Fruit fly (Drosophila melanogaster) whole organism, embryonic: Measurements from ENCODE around the gene Naa20A.
A peak's percentile ranks its signal among the peaks of the same experiment; 100 is the strongest.

Experiments
- Aef1 ChIP-seq: fragments of 200-800 bp; sonication (Bioruptor generic); IDR thresholded peaks from 3 replicates; pipeline ENCODE4 v1.3.6; 2022; ENCODE audit warnings: missing biosample characterization, missing genetic modification characterization
- Antp ChIP-seq: fragments of 200-800 bp; sonication (Bioruptor generic); optimal IDR thresholded peaks from 3 replicates; lab custom pipeline; 2016; ENCODE audit warnings: missing biosample characterization, missing genetic modification characterization
- Bgb ChIP-seq: fragments of 200-800 bp; sonication (Bioruptor generic); IDR thresholded peaks from 2 replicates; pipeline ENCODE4 v1.3.6; 2022; ENCODE audit warnings: missing biosample characterization, missing genetic modification characterization; ENCODE audit not compliant: partially characterized antibody
- CG10209 ChIP-seq: fragments of 200-800 bp; sonication (Bioruptor generic); optimal IDR thresholded peaks from 3 replicates; lab custom pipeline; 2017; ENCODE audit warnings: missing biosample characterization, mild to moderate bottlenecking, missing genetic modification characterization, missing genetic modification reagents
- CG11085 ChIP-seq: fragments of 200-800 bp; sonication (Bioruptor generic); IDR thresholded peaks from 2 replicates; pipeline ENCODE4 v1.3.6; 2022; ENCODE audit warnings: missing biosample characterization, missing genetic modification characterization
- CG11504 ChIP-seq: fragments of 200-800 bp; sonication (Bioruptor generic); optimal IDR thresholded peaks from 3 replicates; lab custom pipeline; 2019; ENCODE audit warnings: missing biosample characterization, mild to moderate bottlenecking, missing genetic modification characterization, moderate library complexity
- CG12299 ChIP-seq: fragments of 200-800 bp; sonication (Bioruptor generic); optimal IDR thresholded peaks from 2 replicates; lab custom pipeline; 2018; ENCODE audit warnings: missing biosample characterization, mild to moderate bottlenecking, missing genetic modification characterization
- CG13424 ChIP-seq: fragments of 200-800 bp; sonication (Bioruptor generic); optimal IDR thresholded peaks from 2 replicates; lab custom pipeline; 2019; ENCODE audit warnings: missing biosample characterization, mild to moderate bottlenecking, missing genetic modification characterization, moderate library complexity
- CG14860 ChIP-seq: fragments of 200-800 bp; sonication (Bioruptor generic); IDR thresholded peaks from 3 replicates; pipeline ENCODE4 v1.3.6; 2022; ENCODE audit warnings: missing biosample characterization, missing genetic modification characterization; ENCODE audit not compliant: partially characterized antibody
- CG1529 ChIP-seq: fragments of 200-800 bp; sonication (Bioruptor generic); optimal IDR thresholded peaks from 3 replicates; lab custom pipeline; 2018; ENCODE audit warnings: missing biosample characterization, missing genetic modification characterization
- CG17829 ChIP-seq: fragments of 200-800 bp; optimal IDR thresholded peaks from 2 replicates; lab custom pipeline; 2019; ENCODE audit warnings: missing biosample characterization, mild to moderate bottlenecking, missing genetic modification characterization, moderate library complexity
- CG18619 ChIP-seq: fragments of 200-800 bp; sonication (Bioruptor generic); optimal IDR thresholded peaks from 3 replicates; lab custom pipeline; 2017; ENCODE audit warnings: missing biosample characterization, mild to moderate bottlenecking, missing genetic modification characterization
- CG30431 ChIP-seq: fragments of 200-800 bp; sonication (Bioruptor generic); optimal IDR thresholded peaks from 2 replicates; lab custom pipeline; 2017; ENCODE audit warnings: missing biosample characterization, missing genetic modification characterization
- CG31388 ChIP-seq: fragments of 200-800 bp; sonication (Bioruptor generic); optimal IDR thresholded peaks from 2 replicates; lab custom pipeline; 2016; ENCODE audit warnings: missing biosample characterization, missing genetic modification characterization
- CG3163 ChIP-seq: fragments of 200-800 bp; sonication (Bioruptor generic); optimal IDR thresholded peaks from 3 replicates; lab custom pipeline; 2016; ENCODE audit warnings: missing biosample characterization, missing genetic modification characterization
- CG32767 ChIP-seq: fragments of 200-800 bp; sonication (Bioruptor generic); IDR thresholded peaks from 2 replicates; pipeline ENCODE4 v1.3.6; 2022; ENCODE audit warnings: missing biosample characterization, missing genetic modification characterization
- CG3838 ChIP-seq: fragments of 200-800 bp; sonication (Bioruptor generic); optimal IDR thresholded peaks from 3 replicates; lab custom pipeline; 2016; ENCODE audit warnings: missing biosample characterization, missing genetic modification characterization
- CG6813 ChIP-seq: fragments of 200-800 bp; sonication (Bioruptor generic); optimal IDR thresholded peaks from 2 replicates; lab custom pipeline; 2017; ENCODE audit warnings: missing biosample characterization, missing genetic modification characterization, mild to moderate bottlenecking, moderate library complexity, missing genetic modification reagents
- CG7987 ChIP-seq: fragments of 200-800 bp; sonication (Bioruptor generic); optimal IDR thresholded peaks from 2 replicates; lab custom pipeline; 2018; ENCODE audit warnings: missing biosample characterization, mild to moderate bottlenecking, missing genetic modification characterization, moderate library complexity
- CG8290 ChIP-seq, 3 experiments: fragments of 200-800 bp; sonication (Bioruptor generic); optimal IDR thresholded peaks; 2 replicates each; lab custom pipeline; 2016 to 2019; ENCODE audit warnings: missing biosample characterization in 3 of 3, missing genetic modification characterization in 3 of 3, mild to moderate bottlenecking in 2 of 3, moderate library complexity in 1 of 3
- CG8944 ChIP-seq: fragments of 200-800 bp; sonication (Bioruptor generic); optimal IDR thresholded peaks from 3 replicates; lab custom pipeline; 2016; ENCODE audit warnings: missing biosample characterization, missing genetic modification characterization
- CG9609 ChIP-seq: fragments of 200-800 bp; sonication (Bioruptor generic); optimal IDR thresholded peaks from 3 replicates; lab custom pipeline; 2016; ENCODE audit warnings: missing biosample characterization, missing genetic modification characterization
- Nf-YB ChIP-seq: fragments of 200-800 bp; sonication (Bioruptor generic); optimal IDR thresholded peaks from 3 replicates; lab custom pipeline; 2019; ENCODE audit warnings: missing biosample characterization, mild to moderate bottlenecking, missing genetic modification characterization, moderate library complexity
- Pdp1 ChIP-seq, 2 experiments: fragments of 200-800 bp; sonication (Bioruptor generic); optimal IDR thresholded peaks; 3 replicates each; lab custom pipeline; 2016; ENCODE audit warnings: missing biosample characterization in 2 of 2, missing genetic modification characterization in 2 of 2, mild to moderate bottlenecking in 1 of 2, moderate library complexity in 1 of 2
- Side ChIP-seq: fragments of 200-800 bp; sonication (Bioruptor generic); optimal IDR thresholded peaks from 2 replicates; lab custom pipeline; 2016; ENCODE audit warnings: missing biosample characterization, missing genetic modification characterization
- Trl ChIP-seq, 3 experiments: fragments of >200 bp in 2 of 3; fragments of 200-800 bp in 1 of 3; sonication (Bioruptor generic) in 1 of 3; optimal IDR thresholded peaks; 2 replicates in 1 of 3; 3 replicates in 2 of 3; lab custom pipeline; 2016 to 2017; ENCODE audit warnings: missing biosample characterization in 1 of 3, missing genetic modification characterization in 1 of 3
- al ChIP-seq: fragments of 200-800 bp; sonication (Bioruptor generic); IDR thresholded peaks from 2 replicates; pipeline ENCODE4 v1.3.6; 2022; ENCODE audit warnings: missing biosample characterization, missing genetic modification characterization
- aop ChIP-seq: fragments of 200-800 bp; sonication (Bioruptor generic); IDR thresholded peaks from 2 replicates; pipeline ENCODE4 v1.3.6; 2022; ENCODE audit warnings: missing biosample characterization, missing genetic modification characterization
- ap ChIP-seq: fragments of 200-800 bp; sonication (Bioruptor generic); IDR thresholded peaks from 2 replicates; pipeline ENCODE4 v1.3.6; 2022; ENCODE audit warnings: missing biosample characterization, missing genetic modification characterization
- cg ChIP-seq: fragments of 200-800 bp; sonication (Bioruptor generic); optimal IDR thresholded peaks from 3 replicates; lab custom pipeline; 2019; ENCODE audit warnings: missing biosample characterization, mild to moderate bottlenecking, missing genetic modification characterization, moderate library complexity
- chinmo ChIP-seq: fragments of 200-800 bp; sonication (Bioruptor generic); IDR thresholded peaks from 4 replicates; pipeline ENCODE4 v1.3.6; 2022; ENCODE audit warnings: missing biosample characterization, missing genetic modification characterization; ENCODE audit not compliant: partially characterized antibody
- dimm ChIP-seq: fragments of 200-800 bp; sonication (Bioruptor generic); IDR thresholded peaks from 2 replicates; pipeline ENCODE4 v1.3.6; 2022; ENCODE audit warnings: missing biosample characterization, missing genetic modification characterization
- dysf ChIP-seq: fragments of 200-800 bp; sonication (Bioruptor generic); IDR thresholded peaks from 3 replicates; pipeline ENCODE4 v1.3.6; 2022; ENCODE audit warnings: missing biosample characterization, missing genetic modification characterization
- emc ChIP-seq: fragments of 200-800 bp; sonication (Bioruptor generic); optimal IDR thresholded peaks from 2 replicates; lab custom pipeline; 2016; ENCODE audit warnings: missing biosample characterization, missing genetic modification characterization
- esg ChIP-seq: fragments of 200-800 bp; sonication (Bioruptor generic); conservative IDR thresholded peaks from 2 replicates; pipeline ENCODE4 v1.3.6; 2022; ENCODE audit warnings: missing biosample characterization, missing genetic modification characterization
- ham ChIP-seq: fragments of 200-800 bp; sonication (Bioruptor generic); IDR thresholded peaks from 2 replicates; pipeline ENCODE4 v1.3.6; 2022; ENCODE audit warnings: missing biosample characterization, missing genetic modification characterization
- hth ChIP-seq: fragments of >200 bp; optimal IDR thresholded peaks from 2 replicates; lab custom pipeline; 2017; ENCODE audit warnings: inconsistent platforms
- insv ChIP-seq, 2 experiments: fragments of 200-800 bp; sonication (Bioruptor generic); optimal IDR thresholded peaks; 3 replicates each; lab custom pipeline; 2016 to 2018; ENCODE audit warnings: missing biosample characterization in 2 of 2, missing genetic modification characterization in 2 of 2
- jumu ChIP-seq: fragments of 200-800 bp; sonication (Bioruptor generic); optimal IDR thresholded peaks from 3 replicates; lab custom pipeline; 2016; ENCODE audit warnings: missing biosample characterization, missing genetic modification characterization
- kah ChIP-seq: fragments of 200-800 bp; sonication (Bioruptor generic); optimal IDR thresholded peaks from 2 replicates; lab custom pipeline; 2018; ENCODE audit warnings: missing biosample characterization, mild to moderate bottlenecking, missing genetic modification characterization
- pan ChIP-seq, 4 experiments: fragments of >200 bp in 3 of 4; fragments of 200-800 bp in 1 of 4; sonication (Bioruptor generic) in 1 of 4; optimal IDR thresholded peaks in 3 of 4; IDR thresholded peaks in 1 of 4; 2 replicates each; pipeline versions ENCODE4 v1.3.6 to Lab custom; 2017 to 2022; ENCODE audit warnings: missing biosample characterization in 2 of 4, missing genetic modification characterization in 2 of 4, mixed read lengths in 1 of 4
- psq ChIP-seq: fragments of 200-800 bp; sonication (Bioruptor generic); optimal IDR thresholded peaks from 2 replicates; lab custom pipeline; 2017; ENCODE audit warnings: missing biosample characterization, missing genetic modification characterization
- pum ChIP-seq: fragments of 200-800 bp; sonication (Bioruptor generic); optimal IDR thresholded peaks from 2 replicates; lab custom pipeline; 2016; ENCODE audit warnings: missing biosample characterization, missing genetic modification characterization
- sr ChIP-seq: fragments of 200-800 bp; sonication (Bioruptor generic); IDR thresholded peaks from 3 replicates; pipeline ENCODE4 v1.3.6; 2022; ENCODE audit warnings: missing biosample characterization, missing genetic modification characterization
- ssp ChIP-seq: fragments of 200-800 bp; sonication (Bioruptor generic); IDR thresholded peaks from 2 replicates; pipeline ENCODE4 v1.3.6; 2022; ENCODE audit warnings: missing biosample characterization, missing genetic modification characterization
- tin ChIP-seq: fragments of 200-800 bp; sonication (Bioruptor generic); optimal IDR thresholded peaks from 3 replicates; lab custom pipeline; 2016; ENCODE audit warnings: missing biosample characterization, missing genetic modification characterization
- twi ChIP-seq: fragments of 200-800 bp; optimal IDR thresholded peaks from 2 replicates; lab custom pipeline; 2019; ENCODE audit warnings: missing biosample characterization, mild to moderate bottlenecking, missing genetic modification characterization, moderate library complexity
- wdn ChIP-seq: fragments of 200-800 bp; sonication (Bioruptor generic); IDR thresholded peaks from 2 replicates; pipeline ENCODE4 v1.3.6; 2022; ENCODE audit warnings: missing biosample characterization, missing genetic modification characterization

Gene Naa20A

dm6 chrX:19597684-19598363 lies 25.1 kb downstream of the Naa20A start, which contains the start of gene RpS10b (continued):
- TF ChIP-seq kah (GFP tag; lab: Kevin White, UChicago) (peak; percentile 89), CG6813 (GFP tag; lab: Kevin White, UChicago) (peak; percentile 96), CG8290 (GFP tag; optimal IDR thresholded peaks at IDR 0.05; lab: Kevin White, UChicago) (peak; percentile 75), CG8290 (tag; optimal IDR thresholded peaks at IDR 0.05; lab: Kevin White, UChicago) (peak; percentile 86 to 95), CG7987 (GFP tag; lab: Kevin White, UChicago) (peak; percentile 97), hth (lab: Kevin White, UChicago) (no peak), al (GFP tag; lab: Robert Waterston, UW) (peak; percentile 63), Nf-YB (GFP tag; lab: Kevin White, UChicago) (peak; percentile 76), ham (GFP tag; lab: Robert Waterston, UW) (peak; percentile 71; the same call in 1 of the 2 replicates), chinmo (peak; percentile 92; the same call in 3 of the 4 replicates), Pdp1 (GFP tag; optimal IDR thresholded peaks at IDR 0.05; lab: Kevin White, UChicago) (peak; percentile 48 to 79), CG12299 (peak; percentile 83), insv (GFP tag; optimal IDR thresholded peaks at IDR 0.05; lab: Kevin White, UChicago) (peak in 1 of 2 experiments; percentile 83), esg (GFP tag; lab: Robert Waterston, UW) (0 out of 2 replicates have a peak, but pooled peaks have one; percentile 19), Bgb (GFP tag; lab: Robert Waterston, UW) (peak; percentile 91), CG17829 (tag; lab: Kevin White, UChicago) (peak; percentile 80), cg (GFP tag; lab: Kevin White, UChicago) (peak; percentile 5), CG9609 (GFP tag; lab: Kevin White, UChicago) (peak; percentile 90), wdn (GFP tag; lab: Robert Waterston, UW) (peak; percentile 72), CG14860 (GFP tag; lab: Robert Waterston, UW) (peak; percentile 97), CG11085 (GFP tag; lab: Robert Waterston, UW) (peak; percentile 78), ap (GFP tag; lab: Robert Waterston, UW) (peak; percentile 71), CG13424 (tag; lab: Kevin White, UChicago) (peak; percentile 60), Side (GFP tag; lab: Kevin White, UChicago) (peak; percentile 78), CG11504 (tag; lab: Kevin White, UChicago) (peak; percentile 77), CG8944 (GFP tag; lab: Kevin White, UChicago) (peak; percentile 73), CG18619 (peak; percentile 95), psq (GFP tag; lab: Kevin White, UChicago) (peak; percentile 42), aop (no peak), CG1529 (GFP tag; lab: Kevin White, UChicago) (peak; percentile 84), CG32767 (no peak), dimm (peak; percentile 46; the same call in 1 of the 2 replicates), CG3838 (peak; percentile 54), pum (peak; percentile 53), Aef1 (no peak), ssp (GFP tag; lab: Robert Waterston, UW) (peak; percentile 64), Trl (optimal IDR thresholded peaks at IDR 0.05; lab: Kevin White, UChicago) (no peak), Trl (GFP tag; optimal IDR thresholded peaks at IDR 0.05; lab: Kevin White, UChicago) (peak; percentile 82), CG30431 (GFP tag; lab: Kevin White, UChicago) (peak; percentile 87), twi (tag; lab: Kevin White, UChicago) (peak; percentile 76), CG31388 (GFP tag; lab: Kevin White, UChicago) (peak; percentile 29), jumu (GFP tag; lab: Kevin White, UChicago) (peak; percentile 73), dysf (GFP tag; lab: Robert Waterston, UW) (peak; percentile 81), emc (GFP tag; lab: Kevin White, UChicago) (peak; percentile 84), pan (optimal IDR thresholded peaks at IDR 0.05; lab: Kevin White, UChicago) (no peak), pan (GFP tag; optimal IDR thresholded peaks at IDR 0.05 in 1 of 2, IDR thresholded peaks at IDR 0.05 in 1 of 2) (peak in 1 of 2 experiments; percentile 87), sr (peak; percentile 88), CG10209 (GFP tag; lab: Kevin White, UChicago) (peak; percentile 92), tin (GFP tag; lab: Kevin White, UChicago) (peak; percentile 72), CG3163 (GFP tag; lab: Kevin White, UChicago) (peak; percentile 76), Antp (GFP tag; lab: Kevin White, UChicago) (peak; percentile 44)
